Worm (Caenorhabditis elegans) whole organism, late embryonic: ENCODE results near the gene par-5.

Source experiments
- F13H6.1 ChIP-seq: sonication (generic microtip); optimal IDR thresholded peaks from 2 replicates; lab custom pipeline; 2016; ENCODE audit warnings: missing genetic modification characterization, missing compliant biosample characterization
- K09A11.1 ChIP-seq: sonication (generic microtip); optimal IDR thresholded peaks from 2 replicates; lab custom pipeline; 2017; ENCODE audit warnings: antibody characterized with exemption, mild to moderate bottlenecking, missing genetic modification characterization, missing compliant biosample characterization; ENCODE audit not compliant: insufficient read depth
- ceh-31 ChIP-seq: sonication (generic microtip); optimal IDR thresholded peaks from 2 replicates; lab custom pipeline; 2016; ENCODE audit warnings: missing genetic modification characterization, missing compliant biosample characterization
- ceh-45 ChIP-seq: fragments of 200-800 bp; sonication (Bioruptor generic); IDR thresholded peaks from 2 replicates; pipeline ENCODE4 v1.3.6; 2022; ENCODE audit warnings: missing genetic modification reagents, missing genetic modification characterization, missing compliant biosample characterization
- ceh-48 ChIP-seq: sonication (generic microtip); optimal IDR thresholded peaks from 2 replicates; lab custom pipeline; 2016; ENCODE audit warnings: missing genetic modification characterization, inconsistent platforms, missing compliant biosample characterization
- dmd-4 ChIP-seq: sonication (generic microtip); optimal IDR thresholded peaks from 2 replicates; lab custom pipeline; 2016; ENCODE audit warnings: borderline replicate concordance, missing genetic modification characterization, missing compliant biosample characterization
- dve-1 ChIP-seq: sonication (generic microtip); optimal IDR thresholded peaks from 2 replicates; lab custom pipeline; 2017; ENCODE audit warnings: antibody characterized with exemption, mild to moderate bottlenecking, missing genetic modification characterization, missing compliant biosample characterization
- fax-1 ChIP-seq: sonication (generic microtip); optimal IDR thresholded peaks from 2 replicates; lab custom pipeline; 2016; ENCODE audit warnings: missing genotype, missing genetic modification characterization, missing compliant biosample characterization
- fkh-10 ChIP-seq: fragments of 150-350 bp; optimal IDR thresholded peaks from 2 replicates; lab custom pipeline; 2014; ENCODE audit warnings: missing biosample characterization, missing genetic modification reagents, missing genetic modification characterization
- gmeb-2 ChIP-seq: sonication (generic microtip); optimal IDR thresholded peaks from 2 replicates; lab custom pipeline; 2016; ENCODE audit warnings: missing genetic modification characterization, inconsistent platforms, missing compliant biosample characterization
- hlh-8 ChIP-seq: sonication (generic microtip); optimal IDR thresholded peaks from 2 replicates; lab custom pipeline; 2016; ENCODE audit warnings: missing genotype, missing genetic modification characterization, missing compliant biosample characterization
- madf-2 ChIP-seq: sonication (generic microtip); optimal IDR thresholded peaks from 2 replicates; lab custom pipeline; 2017; ENCODE audit warnings: missing genetic modification characterization, missing compliant biosample characterization
- nfya-1 ChIP-seq: sonication (generic microtip); optimal IDR thresholded peaks from 2 replicates; lab custom pipeline; 2017; ENCODE audit warnings: missing genetic modification characterization, mild to moderate bottlenecking, missing compliant biosample characterization, antibody characterized with exemption, moderate library complexity
- nhr-11 ChIP-seq: fragments of 150-350 bp; optimal IDR thresholded peaks from 2 replicates; lab custom pipeline; 2014; ENCODE audit warnings: missing biosample characterization, missing genetic modification characterization
- nhr-232 ChIP-seq: sonication (generic microtip); optimal IDR thresholded peaks from 2 replicates; lab custom pipeline; 2016; ENCODE audit warnings: missing genetic modification characterization, missing compliant biosample characterization
- odd-2 ChIP-seq: sonication (generic microtip); optimal IDR thresholded peaks from 2 replicates; lab custom pipeline; 2017; ENCODE audit warnings: antibody characterized with exemption, mild to moderate bottlenecking, missing genetic modification characterization, missing compliant biosample characterization
- pag-3 ChIP-seq: sonication (generic microtip); optimal IDR thresholded peaks from 2 replicates; lab custom pipeline; 2016; ENCODE audit warnings: missing compliant biosample characterization, missing genetic modification characterization, borderline replicate concordance
- pha-2 ChIP-seq: sonication (generic microtip); optimal IDR thresholded peaks from 2 replicates; lab custom pipeline; 2017; ENCODE audit warnings: mild to moderate bottlenecking, missing genetic modification characterization, missing compliant biosample characterization
- ref-2 ChIP-seq: sonication (generic microtip); optimal IDR thresholded peaks from 2 replicates; lab custom pipeline; 2016; ENCODE audit warnings: missing genetic modification characterization, missing compliant biosample characterization
- sdc-2 ChIP-seq: sonication (generic microtip); optimal IDR thresholded peaks from 2 replicates; lab custom pipeline; 2016; ENCODE audit warnings: missing genotype, missing genetic modification characterization, missing compliant biosample characterization
- sox-2 ChIP-seq: fragments of 200-800 bp; sonication (Bioruptor generic); IDR thresholded peaks from 2 replicates; pipeline ENCODE4 v1.3.6; 2022; ENCODE audit warnings: missing genetic modification reagents, missing genetic modification characterization, missing compliant biosample characterization
- tbx-2 ChIP-seq: sonication (generic microtip); optimal IDR thresholded peaks from 2 replicates; lab custom pipeline; 2016; ENCODE audit warnings: missing genetic modification characterization, missing compliant biosample characterization
- unc-42 ChIP-seq: sonication (generic microtip); optimal IDR thresholded peaks from 2 replicates; lab custom pipeline; 2016; ENCODE audit warnings: missing genotype, missing genetic modification characterization, missing compliant biosample characterization
- unc-55 ChIP-seq: sonication (generic microtip); optimal IDR thresholded peaks from 2 replicates; lab custom pipeline; 2017; ENCODE audit warnings: missing biosample characterization, missing genetic modification reagents, missing genetic modification characterization
- zip-5 ChIP-seq: sonication (generic microtip); optimal IDR thresholded peaks from 2 replicates; lab custom pipeline; 2016; ENCODE audit warnings: missing genetic modification characterization, missing compliant biosample characterization
- ztf-16 ChIP-seq: sonication (generic microtip); optimal IDR thresholded peaks from 2 replicates; lab custom pipeline; 2017; ENCODE audit warnings: missing genetic modification characterization, missing compliant biosample characterization

The par-5 gene

DNA sequence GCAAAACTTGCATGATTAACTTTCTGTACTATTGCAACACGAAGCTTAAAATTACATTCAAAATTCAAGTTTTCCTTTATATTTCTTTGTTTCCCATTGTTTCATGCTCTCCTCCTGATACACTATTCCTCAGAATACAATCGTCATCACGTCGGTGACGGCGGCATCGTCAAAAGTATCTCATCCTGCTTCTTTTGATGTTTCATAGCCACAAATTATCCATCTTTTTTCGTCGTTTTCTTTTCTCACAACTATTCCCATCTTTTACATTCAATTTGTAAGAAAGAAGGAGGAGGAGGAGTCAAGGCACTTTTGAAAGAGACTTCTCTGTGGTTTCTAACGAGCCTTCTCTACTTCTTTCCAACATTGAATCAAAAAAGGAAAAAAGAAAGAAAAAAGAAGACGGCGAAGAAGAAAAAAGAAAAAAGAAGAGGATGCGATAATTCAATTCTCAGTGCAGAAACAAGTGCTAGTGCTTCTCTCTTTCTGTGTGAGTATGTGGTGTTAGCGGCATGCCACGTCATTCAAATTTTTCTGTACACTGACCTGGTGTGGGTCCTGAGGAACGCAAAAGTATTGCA, 33.3 kb downstream of the par-5 start:
- TF ChIP-seq gmeb-2 (tag; lab: Kevin White, UChicago), result no peak
- peak; percentile 93 for TF ChIP-seq unc-42 (tag; lab: Kevin White, UChicago)

DNA sequence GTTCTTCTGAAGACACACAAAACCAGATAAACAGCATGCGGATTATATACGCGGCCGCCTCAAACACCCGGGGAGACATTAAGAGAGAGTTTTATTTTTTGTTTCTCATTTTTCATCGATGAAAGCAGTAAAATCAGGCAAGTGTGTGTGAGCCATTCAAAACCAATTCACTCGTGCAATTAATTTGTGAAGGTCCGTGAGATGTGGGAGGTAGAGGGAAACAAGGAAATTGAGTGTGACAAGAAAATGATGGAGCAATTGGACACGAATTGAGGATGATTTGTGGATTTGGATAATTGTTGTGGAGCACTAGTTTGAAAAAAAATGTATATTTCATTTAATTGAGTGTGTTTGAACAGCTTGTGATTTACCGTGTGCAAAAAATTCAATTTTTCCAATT, 33.9 kb downstream of the par-5 start:
- TF ChIP-seq odd-2 (tag; lab: Kevin White, UChicago) (no peak), fax-1 (no peak), dve-1 (tag; lab: Kevin White, UChicago) (no peak), F13H6.1 (no peak), sox-2 (GFP tag; lab: Robert Waterston, UW) (no peak), tbx-2 (tag; lab: Kevin White, UChicago) (no peak), K09A11.1 (tag; lab: Kevin White, UChicago) (no peak), pag-3 (tag; lab: Kevin White, UChicago) (no peak), pha-2 (no peak), hlh-8 (tag; lab: Kevin White, UChicago) (no peak), unc-42 (tag; lab: Kevin White, UChicago) (no peak)

DNA sequence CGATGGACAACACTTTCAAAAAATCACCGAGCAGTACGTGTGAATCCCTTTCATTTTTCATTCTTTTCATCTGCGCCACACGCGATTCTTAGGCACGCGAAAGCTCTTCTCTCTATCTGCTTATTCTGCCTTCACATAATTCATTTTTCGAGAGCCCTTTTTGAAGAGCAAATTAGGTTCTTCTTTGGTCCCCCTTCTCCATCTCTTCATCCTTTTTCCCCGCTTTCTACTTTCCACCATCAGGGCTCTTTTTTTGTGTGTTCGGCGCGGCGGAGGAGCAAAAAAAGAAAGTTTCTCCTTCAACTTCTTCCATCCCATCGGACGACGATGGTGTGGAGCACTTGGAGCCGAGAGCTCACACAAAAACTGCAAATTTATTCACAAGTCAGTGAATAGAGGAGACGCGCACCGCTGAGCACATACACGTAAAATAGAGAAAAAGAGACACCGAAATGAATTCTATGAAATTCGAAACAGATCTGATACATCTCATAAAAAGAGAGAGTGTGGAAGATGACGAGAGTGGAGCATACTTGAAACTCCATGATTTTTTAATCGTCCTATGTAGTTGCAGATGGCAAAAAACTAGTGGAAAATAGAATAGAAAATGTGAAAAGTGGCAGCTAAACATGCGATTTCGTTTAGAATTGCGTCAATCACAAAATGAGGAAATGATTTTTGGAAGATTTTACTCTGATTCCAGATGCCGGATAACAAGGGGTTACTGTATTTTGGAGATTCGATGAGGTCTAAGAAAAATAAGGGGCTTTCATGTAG, 36.5 kb downstream of the par-5 start:
- TF ChIP-seq ref-2 (tag; lab: Kevin White, UChicago) (peak; percentile 18), fkh-10 (GFP tag; lab: Kevin White, UChicago) (no peak), unc-42 (tag; lab: Kevin White, UChicago) (peak; percentile 93), ceh-31 (peak; percentile 44)
- TF ChIP-seq, all 69 proteins: peak for 3

DNA sequence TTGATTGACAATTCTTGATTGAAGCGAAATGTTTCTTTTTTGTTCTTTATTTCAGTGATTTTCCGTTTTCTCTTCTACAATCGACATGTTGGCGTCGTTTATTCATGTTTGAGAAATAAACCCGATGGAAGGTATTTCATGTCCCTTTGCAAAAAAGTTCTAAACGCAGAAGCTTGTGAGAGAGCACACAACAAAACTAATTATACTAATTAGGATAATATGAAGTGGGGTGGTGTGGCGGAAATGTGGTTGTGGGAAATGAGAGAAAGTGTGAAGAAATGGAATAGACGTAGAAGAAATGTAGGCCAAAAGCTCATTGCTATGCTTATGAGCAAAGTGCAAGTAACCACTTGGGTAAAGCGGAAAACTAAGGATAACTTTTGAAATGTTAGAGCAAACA, 38.9 kb downstream of the par-5 start:
- TF ChIP-seq unc-42 (tag; lab: Kevin White, UChicago) (peak; percentile 89), K09A11.1 (tag; lab: Kevin White, UChicago) (no peak)
- TF ChIP-seq, all 69 proteins: peak for 1

DNA sequence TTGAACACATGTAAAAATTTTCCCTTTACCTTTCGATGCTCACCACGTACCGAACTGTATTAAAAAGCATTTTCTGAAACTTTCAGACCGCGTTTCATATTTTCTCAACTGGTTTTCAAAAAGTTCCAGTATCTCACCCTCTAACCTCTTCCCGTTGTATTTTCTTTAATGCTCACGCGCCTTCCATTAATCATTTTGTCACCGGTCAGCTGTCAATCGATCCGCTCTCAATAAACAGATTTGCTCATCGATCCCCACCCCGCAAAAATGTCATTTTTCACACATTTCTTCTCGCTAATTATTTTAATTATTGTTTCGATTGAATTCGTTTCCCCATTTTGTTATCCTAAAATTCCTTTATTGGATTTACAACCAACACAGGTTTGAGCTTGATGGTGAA, 42.7 kb downstream of the par-5 start, which contains the start of gene lpr-2:
TSS of gene lpr-2 (plus strand) at position 189 of the 400 bp plus-strand sequence.
- no peak for TF ChIP-seq sdc-2 (tag; lab: Kevin White, UChicago)
- TF ChIP-seq dmd-4 (tag; lab: Kevin White, UChicago), result no peak
- TF ChIP-seq tbx-2 (tag; lab: Kevin White, UChicago), result no peak
- TF ChIP-seq unc-55 (GFP tag; lab: Kevin White, UChicago), result peak; percentile 75

DNA sequence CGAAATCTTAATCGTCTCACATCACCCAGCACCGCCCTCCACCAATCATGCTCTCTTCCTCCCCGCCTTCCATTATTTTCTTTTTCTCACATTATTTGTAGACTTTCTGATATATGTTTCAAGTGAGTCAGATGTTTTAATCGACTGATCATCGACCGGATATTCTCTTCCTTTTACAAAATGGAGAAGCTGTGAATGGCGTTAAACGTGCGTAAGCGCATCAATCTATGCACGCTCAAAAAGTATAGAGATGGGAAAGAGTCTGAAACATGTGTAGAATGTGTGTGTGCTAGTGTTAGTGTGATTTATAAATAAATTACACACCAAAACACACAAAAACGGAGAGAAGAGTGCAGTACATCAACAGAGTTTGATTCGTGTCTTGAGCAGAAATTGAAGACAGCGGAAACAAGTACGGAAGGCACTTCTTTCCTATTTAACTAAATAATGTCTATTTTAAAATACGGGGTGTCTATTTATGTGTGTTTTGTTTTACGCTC, 44.7 kb downstream of the par-5 start:
- TF ChIP-seq nhr-232 (tag; lab: Kevin White, UChicago), result no peak
- TF ChIP-seq unc-42 (tag; lab: Kevin White, UChicago), result peak; percentile 19

DNA sequence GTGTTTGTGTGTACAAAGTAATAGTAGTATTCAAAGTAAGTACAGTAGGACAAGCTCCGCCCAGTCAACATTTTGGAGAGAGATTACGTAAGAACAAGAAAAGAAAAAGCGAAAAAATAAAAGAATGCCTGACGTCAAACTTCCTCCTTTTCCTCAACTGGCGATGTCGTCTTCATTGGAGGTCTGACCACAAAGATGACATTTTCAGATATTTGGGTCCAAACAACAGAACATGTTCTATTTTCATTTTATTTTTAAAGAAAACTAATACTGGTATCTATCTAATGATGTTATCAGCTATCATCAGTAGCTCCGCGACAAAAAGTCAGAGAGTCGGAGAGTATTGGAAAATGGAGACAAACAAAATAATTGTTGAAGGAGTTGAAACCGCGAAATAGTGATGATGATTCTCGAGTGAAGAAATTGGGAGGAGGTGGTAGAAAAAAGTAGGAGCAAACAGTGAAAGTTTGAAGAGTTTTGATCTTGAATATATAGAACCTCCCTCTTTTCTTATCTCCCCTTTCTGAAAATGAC, 48.0 kb downstream of the par-5 start, which contains the start of gene lips-5:
TSS of gene lips-5 (minus strand) at position 51 of the 534 bp plus-strand sequence.
- TF ChIP-seq zip-5 (tag; lab: Kevin White, UChicago), result no peak
- no peak for TF ChIP-seq ceh-48 (tag; lab: Kevin White, UChicago)
- TF ChIP-seq ztf-16, result no peak
- no peak for TF ChIP-seq nfya-1 (tag; lab: Kevin White, UChicago)
- no peak for TF ChIP-seq K09A11.1 (tag; lab: Kevin White, UChicago)
- no peak for TF ChIP-seq F13H6.1
- no peak for TF ChIP-seq madf-2 (tag; lab: Kevin White, UChicago)
- no peak for TF ChIP-seq ceh-45 (GFP tag; lab: Robert Waterston, UW)
- no peak for TF ChIP-seq tbx-2 (tag; lab: Kevin White, UChicago)
- no peak for TF ChIP-seq nhr-11 (tag; lab: Kevin White, UChicago)
- TF ChIP-seq, all 69 proteins: peak for 0
